Fruit fly (Drosophila melanogaster) whole organism, pupa: ENCODE results near the gene Faa.

ENCODE experiments used
- CG13204 ChIP-seq: fragments of 200-800 bp; sonication (Bioruptor generic); optimal IDR thresholded peaks from 2 replicates; lab custom pipeline; 2018; ENCODE audit warnings: missing biosample characterization, mild to moderate bottlenecking, missing genetic modification characterization, moderate library complexity
- CG17806 ChIP-seq: fragments of 200-800 bp; sonication (Bioruptor generic); optimal IDR thresholded peaks from 2 replicates; lab custom pipeline; 2018; ENCODE audit warnings: missing biosample characterization, mild to moderate bottlenecking, missing genetic modification characterization, moderate library complexity
- CG34367 ChIP-seq: fragments of 200-800 bp; sonication (Bioruptor generic); optimal IDR thresholded peaks from 2 replicates; lab custom pipeline; 2018; ENCODE audit warnings: missing biosample characterization, mild to moderate bottlenecking, missing genetic modification characterization
- CG9948 ChIP-seq: fragments of 200-800 bp; sonication (Bioruptor generic); optimal IDR thresholded peaks from 2 replicates; lab custom pipeline; 2018; ENCODE audit warnings: missing biosample characterization, mild to moderate bottlenecking, missing genetic modification characterization, moderate library complexity

DNA sequence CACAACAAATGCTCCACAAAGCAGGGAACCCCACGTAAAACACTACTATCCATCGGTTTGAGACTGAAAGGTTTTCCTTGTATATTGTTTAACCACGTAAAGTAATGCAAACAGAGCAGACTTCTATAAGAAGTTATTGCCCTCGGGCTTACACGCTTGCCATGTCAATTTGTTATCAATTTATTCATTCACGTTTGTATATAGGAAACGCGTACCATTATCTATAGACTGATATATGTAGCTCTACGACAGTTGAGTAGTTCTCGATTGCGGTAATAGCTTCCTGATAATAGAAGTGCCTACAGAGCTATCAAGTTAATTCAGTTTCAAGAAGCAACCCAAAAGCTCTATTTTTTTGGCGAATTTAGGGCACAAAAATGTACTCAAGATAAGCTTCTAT, 25.4 kb upstream of the Faa start:
- TF ChIP-seq CG17806 (tag; lab: Kevin White, UChicago) (no peak), CG9948 (tag; lab: Kevin White, UChicago) (no peak), CG34367 (tag; lab: Kevin White, UChicago) (no peak), CG13204 (GFP tag; lab: Kevin White, UChicago) (no peak)
